Worm (Caenorhabditis elegans) whole organism, L4 larva: ENCODE measurements around the gene mig-18.

Experiments
- F37D6.2 ChIP-seq: sonication (generic microtip); optimal IDR thresholded peaks from 2 replicates; lab custom pipeline; 2016; ENCODE audit warnings: mild to moderate bottlenecking, missing genetic modification characterization, missing compliant biosample characterization
- aly-2 ChIP-seq: sonication (generic microtip); optimal IDR thresholded peaks from 2 replicates; lab custom pipeline; 2018; ENCODE audit warnings: missing biosample characterization, missing genetic modification characterization
- ama-1 ChIP-seq: fragments of 150-350 bp; optimal IDR thresholded peaks from 2 replicates; lab custom pipeline; 2014; ENCODE audit warnings: inconsistent platforms, mixed read lengths
- daf-16 ChIP-seq, 3 experiments: sonication (generic microtip); optimal IDR thresholded peaks; 2 replicates each; lab custom pipeline; 2016 to 2017; ENCODE audit warnings: missing genetic modification characterization in 3 of 3, missing genetic modification reagents in 3 of 3, mild to moderate bottlenecking in 2 of 3, missing compliant biosample characterization in 2 of 3, missing biosample characterization in 1 of 3, moderate library complexity in 1 of 3
- dpl-1 ChIP-seq: fragments of 150-350 bp; optimal IDR thresholded peaks from 2 replicates; lab custom pipeline; 2014; ENCODE audit warnings: missing biosample characterization, missing genetic modification reagents, missing genetic modification characterization
- dve-1 ChIP-seq: sonication (generic microtip); optimal IDR thresholded peaks from 2 replicates; lab custom pipeline; 2017; ENCODE audit warnings: antibody characterized with exemption, mild to moderate bottlenecking, missing genetic modification characterization, missing compliant biosample characterization; ENCODE audit not compliant: insufficient read depth
- fkh-10 ChIP-seq: fragments of 150-350 bp; optimal IDR thresholded peaks from 2 replicates; lab custom pipeline; 2014; ENCODE audit warnings: missing biosample characterization, missing genetic modification reagents, missing genetic modification characterization
- lsy-2 ChIP-seq, 2 experiments: fragments of 150-350 bp in 1 of 2; sonication (generic microtip) in 1 of 2; optimal IDR thresholded peaks; 2 replicates each; lab custom pipeline; 2014 to 2017; ENCODE audit warnings: missing biosample characterization in 2 of 2, missing genetic modification characterization in 2 of 2
- mep-1 ChIP-seq: fragments of 150-350 bp; sonication (generic microtip); optimal IDR thresholded peaks from 3 replicates; lab custom pipeline; 2014; ENCODE audit warnings: missing biosample characterization, missing genetic modification characterization
- nhr-10 ChIP-seq: fragments of 150-350 bp; optimal IDR thresholded peaks from 2 replicates; lab custom pipeline; 2014; ENCODE audit warnings: missing biosample characterization, missing genetic modification characterization
- nhr-11 ChIP-seq: fragments of 150-350 bp; optimal IDR thresholded peaks from 2 replicates; lab custom pipeline; 2014; ENCODE audit warnings: missing biosample characterization, missing genetic modification characterization
- pha-4 ChIP-seq, 2 experiments: fragments of 150-350 bp in 1 of 2; fragments of 200-800 bp in 1 of 2; sonication (Bioruptor generic) in 1 of 2; IDR thresholded peaks in 1 of 2; optimal IDR thresholded peaks in 1 of 2; 2 replicates each; pipeline versions ENCODE4 v1.3.6 to Lab custom; 2014 to 2022; ENCODE audit warnings: missing genetic modification characterization in 2 of 2, missing genetic modification reagents in 2 of 2, missing biosample characterization in 1 of 2, missing compliant biosample characterization in 1 of 2
- unc-62 ChIP-seq, 3 experiments: fragments of 150-350 bp in 1 of 3; sonication (generic microtip); optimal IDR thresholded peaks in 2 of 3; peaks in 1 of 3; 1 replicate in 1 of 3; 2 replicates in 2 of 3; lab custom pipeline; 2014 to 2017; ENCODE audit warnings: missing biosample characterization in 3 of 3, missing genetic modification characterization in 3 of 3, missing genetic modification reagents in 3 of 3, missing genotype in 1 of 3

- TF ChIP-seq F37D6.2 (no peak), fkh-10 (GFP tag; lab: Kevin White, UChicago) (no peak), pha-4 (GFP tag; IDR thresholded peaks at IDR 0.05; lab: Robert Waterston, UW) (no peak), pha-4 (tag; optimal IDR thresholded peaks at IDR 0.05; lab: Kevin White, UChicago) (no peak), lsy-2 (tag; optimal IDR thresholded peaks at IDR 0.05; lab: Kevin White, UChicago) (no peak), ama-1 (no peak), nhr-11 (tag; lab: Kevin White, UChicago) (no peak), unc-62 (GFP tag; optimal IDR thresholded peaks at IDR 0.05 in 1 of 2; lab: Kevin White, UChicago) (no peak), unc-62 (tag; optimal IDR thresholded peaks at IDR 0.05; lab: Kevin White, UChicago) (no peak), dpl-1 (GFP tag; lab: Kevin White, UChicago) (no peak), mep-1 (tag; lab: Kevin White, UChicago) (no peak), daf-16 (GFP tag; optimal IDR thresholded peaks at IDR 0.05; lab: Kevin White, UChicago) (no peak), daf-16 (tag; optimal IDR thresholded peaks at IDR 0.05; lab: Kevin White, UChicago) (no peak), aly-2 (tag; lab: Kevin White, UChicago) (no peak), dve-1 (tag; lab: Kevin White, UChicago) (no peak), nhr-10 (no peak)
Observed at ce11 chrIII:13452824-13453223, 49.8 kb downstream of the mig-18 start.
